Worm (Caenorhabditis elegans) whole organism, midembryonic: ENCODE results near the gene C05E11.6.

ENCODE experiments used
- T22C8.4 ChIP-seq: fragments of 200-800 bp; sonication (Bioruptor generic); IDR thresholded peaks from 2 replicates; pipeline ENCODE4 v1.3.6; 2022; ENCODE audit warnings: missing genetic modification characterization, missing compliant biosample characterization
- cog-1 ChIP-seq: sonication (generic microtip); optimal IDR thresholded peaks from 2 replicates; lab custom pipeline; 2016; ENCODE audit warnings: missing genetic modification characterization, missing compliant biosample characterization
- flt-1 ChIP-seq: fragments of 200-800 bp; sonication (Bioruptor generic); IDR thresholded peaks from 2 replicates; pipeline ENCODE4 v1.3.6; 2022; ENCODE audit warnings: missing genetic modification characterization, missing compliant biosample characterization
- klf-2 ChIP-seq: fragments of 200-800 bp; sonication (Bioruptor generic); conservative IDR thresholded peaks from 2 replicates; pipeline ENCODE4 v1.3.6; 2022; ENCODE audit warnings: missing genetic modification reagents, missing genetic modification characterization, missing compliant biosample characterization
- med-1 ChIP-seq: sonication (generic microtip); optimal IDR thresholded peaks from 2 replicates; lab custom pipeline; 2017; ENCODE audit warnings: missing genetic modification characterization, mild to moderate bottlenecking, missing compliant biosample characterization, antibody characterized with exemption, missing genetic modification reagents; ENCODE audit not compliant: insufficient read depth
- ref-1 ChIP-seq: fragments of 200-800 bp; sonication (Bioruptor generic); conservative IDR thresholded peaks from 2 replicates; pipeline ENCODE4 v1.3.6; 2022; ENCODE audit warnings: missing genetic modification reagents, missing genetic modification characterization, missing compliant biosample characterization
- tab-1 ChIP-seq: fragments of 200-800 bp; sonication (Bioruptor generic); IDR thresholded peaks from 2 replicates; pipeline ENCODE4 v1.3.6; 2022; ENCODE audit warnings: missing genetic modification characterization, missing compliant biosample characterization
- ztf-23 ChIP-seq: fragments of 200-800 bp; sonication (Bioruptor generic); IDR thresholded peaks from 2 replicates; pipeline ENCODE4 v1.3.6; 2022; ENCODE audit warnings: missing genetic modification reagents, missing genetic modification characterization, missing compliant biosample characterization
- ztf-29 ChIP-seq: fragments of 200-800 bp; sonication (Bioruptor generic); IDR thresholded peaks from 2 replicates; pipeline ENCODE4 v1.3.6; 2022; ENCODE audit warnings: missing genetic modification reagents, missing genetic modification characterization, missing compliant biosample characterization

C05E11.6 gene

ce11 chrX:4600987-4601386 is 39.0 kb downstream of the C05E11.6 start:
- TF ChIP-seq ref-1 (GFP tag; lab: Robert Waterston, UW), result no peak
- no peak for TF ChIP-seq T22C8.4 (GFP tag; lab: Robert Waterston, UW)
- TF ChIP-seq cog-1, result no peak
- no peak for TF ChIP-seq ztf-29 (GFP tag; lab: Robert Waterston, UW)
- no peak for TF ChIP-seq tab-1 (GFP tag; lab: Robert Waterston, UW)
- no peak for TF ChIP-seq klf-2
- no peak for TF ChIP-seq med-1 (GFP tag; lab: Kevin White, UChicago)
- TF ChIP-seq flt-1, result no peak
- TF ChIP-seq ztf-23, result no peak

- no peak for TF ChIP-seq ztf-29 (GFP tag; lab: Robert Waterston, UW)
- TF ChIP-seq T22C8.4 (GFP tag; lab: Robert Waterston, UW), result no peak
- TF ChIP-seq med-1 (GFP tag; lab: Kevin White, UChicago), result no peak
- TF ChIP-seq cog-1, result no peak
- TF ChIP-seq tab-1 (GFP tag; lab: Robert Waterston, UW), result no peak
- TF ChIP-seq flt-1, result no peak
- no peak for TF ChIP-seq ztf-23
- no peak for TF ChIP-seq ref-1 (GFP tag; lab: Robert Waterston, UW)
- no peak for TF ChIP-seq klf-2
These were observed 42.2 kb downstream of the C05E11.6 start for ce11 chrX:4604185-4604584.

ce11 chrX:4605828-4606227 is 43.9 kb downstream of the C05E11.6 start, which contains the start of gene spat-3:
Gene spat-3, minus strand, starts transcription at chrX:4605928.
- TF ChIP-seq tab-1 (GFP tag; lab: Robert Waterston, UW) (no peak), ref-1 (GFP tag; lab: Robert Waterston, UW) (no peak), ztf-29 (GFP tag; lab: Robert Waterston, UW) (no peak), T22C8.4 (GFP tag; lab: Robert Waterston, UW) (no peak), cog-1 (no peak), ztf-23 (no peak), flt-1 (no peak), med-1 (GFP tag; lab: Kevin White, UChicago) (no peak), klf-2 (no peak)

ce11 chrX:4606389-4606880 is 44.5 kb downstream of the C05E11.6 start:
- TF ChIP-seq cog-1 (peak; percentile 71), tab-1 (GFP tag; lab: Robert Waterston, UW) (peak; percentile 48; the same call in 1 of the 2 replicates), flt-1 (peak; percentile 84), ztf-23 (peak; percentile 76)

- no peak for TF ChIP-seq klf-2
- no peak for TF ChIP-seq ref-1 (GFP tag; lab: Robert Waterston, UW)
- TF ChIP-seq tab-1 (GFP tag; lab: Robert Waterston, UW), result no peak
- no peak for TF ChIP-seq flt-1
- no peak for TF ChIP-seq ztf-23
- TF ChIP-seq T22C8.4 (GFP tag; lab: Robert Waterston, UW), result no peak
- no peak for TF ChIP-seq med-1 (GFP tag; lab: Kevin White, UChicago)
- no peak for TF ChIP-seq cog-1
- no peak for TF ChIP-seq ztf-29 (GFP tag; lab: Robert Waterston, UW)
These were observed 45.3 kb downstream of the C05E11.6 start for ce11 chrX:4607300-4607699.

ce11 chrX:4609635-4610034 is 47.7 kb downstream of the C05E11.6 start:
- TF ChIP-seq klf-2 (no peak), ref-1 (GFP tag; lab: Robert Waterston, UW) (no peak), ztf-23 (no peak), tab-1 (GFP tag; lab: Robert Waterston, UW) (no peak), cog-1 (no peak), ztf-29 (GFP tag; lab: Robert Waterston, UW) (no peak), med-1 (GFP tag; lab: Kevin White, UChicago) (no peak), T22C8.4 (GFP tag; lab: Robert Waterston, UW) (no peak), flt-1 (no peak)
